Fruit fly (Drosophila melanogaster) whole organism, wandering third instar larva: ENCODE results near the gene CG31161.

Experiments used
- Abd-B ChIP-seq: fragments of >200 bp; optimal IDR thresholded peaks from 2 replicates; lab custom pipeline; 2017; ENCODE audit warnings: missing biosample characterization, missing genetic modification characterization
- CG32264 ChIP-seq: fragments of 200-800 bp; sonication (Bioruptor generic); optimal IDR thresholded peaks from 2 replicates; lab custom pipeline; 2016; ENCODE audit warnings: missing biosample characterization, missing genetic modification characterization
- CG9705 ChIP-seq: fragments of 200-800 bp; sonication (Bioruptor generic); optimal IDR thresholded peaks from 2 replicates; lab custom pipeline; 2018; ENCODE audit warnings: missing biosample characterization, mild to moderate bottlenecking, missing genetic modification characterization
- CrebA ChIP-seq: fragments of 200-800 bp; sonication (Bioruptor generic); optimal IDR thresholded peaks from 2 replicates; lab custom pipeline; 2016; ENCODE audit warnings: missing biosample characterization, mild to moderate bottlenecking, missing genetic modification characterization, borderline replicate concordance
- Dfd ChIP-seq: fragments of >200 bp; optimal IDR thresholded peaks from 2 replicates; lab custom pipeline; 2017; ENCODE audit warnings: missing biosample characterization, missing genetic modification characterization
- Dif ChIP-seq: fragments of 200-275, 200-300 bp; sonication (Bioruptor generic); optimal IDR thresholded peaks from 2 replicates; lab custom pipeline; 2018; ENCODE audit warnings: missing biosample characterization, missing genetic modification characterization; ENCODE audit not compliant: partially characterized antibody
- GATAd ChIP-seq: sonication (Bioruptor generic); optimal IDR thresholded peaks from 2 replicates; lab custom pipeline; 2016; ENCODE audit warnings: missing biosample characterization, missing genetic modification characterization
- HLH106 ChIP-seq: fragments of 200-800 bp; optimal IDR thresholded peaks from 3 replicates; lab custom pipeline; 2019; ENCODE audit warnings: missing biosample characterization, mild to moderate bottlenecking, missing genetic modification characterization, moderate library complexity
- Hnf4 ChIP-seq: fragments of 200-800 bp; sonication (Bioruptor generic); optimal IDR thresholded peaks from 2 replicates; lab custom pipeline; 2016; ENCODE audit warnings: missing biosample characterization, mild to moderate bottlenecking, missing genetic modification characterization
- Hr78 ChIP-seq: fragments of >200 bp; optimal IDR thresholded peaks from 2 replicates; lab custom pipeline; 2017; ENCODE audit warnings: missing biosample characterization, missing genetic modification characterization
- Hr83 ChIP-seq: fragments of 200-300 bp; sonication (Bioruptor generic); optimal IDR thresholded peaks from 2 replicates; lab custom pipeline; 2016; ENCODE audit warnings: missing biosample characterization, mild to moderate bottlenecking, missing genetic modification characterization, moderate library complexity; ENCODE audit not compliant: poor library complexity, severe bottlenecking
- Mio ChIP-seq: sonication (Bioruptor generic); optimal IDR thresholded peaks from 2 replicates; lab custom pipeline; 2016; ENCODE audit warnings: missing biosample characterization, missing genetic modification characterization
- Myc ChIP-seq: fragments of >200 bp; optimal IDR thresholded peaks from 2 replicates; lab custom pipeline; 2017
- N ChIP-seq: fragments of >200 bp; optimal IDR thresholded peaks from 2 replicates; lab custom pipeline; 2018; ENCODE audit warnings: missing biosample characterization, missing external identifiers, missing genetic modification characterization
- OdsH ChIP-seq: fragments of 200-800 bp; sonication (Bioruptor generic); optimal IDR thresholded peaks from 2 replicates; lab custom pipeline; 2016; ENCODE audit warnings: missing biosample characterization, mild to moderate bottlenecking, missing genetic modification characterization
- Rel ChIP-seq, 2 experiments: fragments of 200-800 bp; sonication (Bioruptor generic) in 1 of 2; optimal IDR thresholded peaks; 2 replicates in 1 of 2; 3 replicates in 1 of 2; lab custom pipeline; 2016 to 2019; ENCODE audit warnings: mild to moderate bottlenecking in 2 of 2, missing biosample characterization in 2 of 2, missing genetic modification characterization in 2 of 2, moderate library complexity in 1 of 2
- Sp1 ChIP-seq: fragments of 200-800 bp; sonication (Bioruptor generic); optimal IDR thresholded peaks from 3 replicates; lab custom pipeline; 2019; ENCODE audit warnings: missing biosample characterization, mild to moderate bottlenecking, missing genetic modification characterization, moderate library complexity
- br ChIP-seq: fragments of 200-800 bp; sonication (Bioruptor generic); optimal IDR thresholded peaks from 2 replicates; lab custom pipeline; 2016; ENCODE audit warnings: missing biosample characterization, missing genetic modification characterization
- brk ChIP-seq: fragments of 200-800 bp; sonication (Bioruptor generic); optimal IDR thresholded peaks from 2 replicates; lab custom pipeline; 2016; ENCODE audit warnings: missing biosample characterization, mild to moderate bottlenecking, missing genetic modification characterization
- dl ChIP-seq, 2 experiments: fragments of 175-275, 200-275 bp in 1 of 2; fragments of 200-275 bp in 1 of 2; sonication (Bioruptor generic); optimal IDR thresholded peaks; lab custom pipeline; 2018; ENCODE audit warnings: mild to moderate bottlenecking in 2 of 2, missing biosample characterization in 2 of 2, missing genetic modification characterization in 2 of 2, moderate library complexity in 2 of 2; ENCODE audit not compliant: partially characterized antibody in 2 of 2, insufficient read depth in 1 of 2
- dmrt93B ChIP-seq: fragments of 200-800 bp; sonication (Bioruptor generic); optimal IDR thresholded peaks from 2 replicates; lab custom pipeline; 2018; ENCODE audit warnings: missing biosample characterization, mild to moderate bottlenecking, missing genetic modification characterization
- dsf ChIP-seq: sonication (Bioruptor generic); optimal IDR thresholded peaks from 2 replicates; lab custom pipeline; 2016; ENCODE audit warnings: missing biosample characterization, missing genetic modification characterization, borderline replicate concordance
- foxo ChIP-seq, 2 experiments: fragments of 200-800 bp; sonication (Bioruptor generic); optimal IDR thresholded peaks; 2 replicates in 1 of 2; 3 replicates in 1 of 2; lab custom pipeline; 2016 to 2017; ENCODE audit warnings: missing biosample characterization in 2 of 2, missing genetic modification characterization in 2 of 2
- fru ChIP-seq: fragments of 200-800 bp; sonication (Bioruptor generic); optimal IDR thresholded peaks from 3 replicates; lab custom pipeline; 2016; ENCODE audit warnings: missing biosample characterization, mild to moderate bottlenecking, missing genetic modification characterization
- h ChIP-seq: fragments of 200-800 bp; sonication (Bioruptor generic); optimal IDR thresholded peaks from 3 replicates; lab custom pipeline; 2016; ENCODE audit warnings: missing biosample characterization, mild to moderate bottlenecking, missing genetic modification characterization
- jim ChIP-seq: fragments of 175-275, 200-325 bp; sonication (Bioruptor generic); optimal IDR thresholded peaks from 2 replicates; lab custom pipeline; 2016; ENCODE audit warnings: missing biosample characterization, mild to moderate bottlenecking, missing genetic modification characterization
- pan ChIP-seq: fragments of >200 bp; optimal IDR thresholded peaks from 2 replicates; lab custom pipeline; 2017
- psq ChIP-seq: fragments of 200-800 bp; sonication (Bioruptor generic); optimal IDR thresholded peaks from 3 replicates; lab custom pipeline; 2017; ENCODE audit warnings: missing biosample characterization, mild to moderate bottlenecking, missing genetic modification characterization, moderate library complexity
- rgr ChIP-seq: fragments of 200-800 bp; sonication (Bioruptor generic); optimal IDR thresholded peaks from 3 replicates; lab custom pipeline; 2016; ENCODE audit warnings: missing biosample characterization, mild to moderate bottlenecking, missing genetic modification characterization
- sage ChIP-seq: fragments of 200-800 bp; sonication (Bioruptor generic); optimal IDR thresholded peaks from 2 replicates; lab custom pipeline; 2016; ENCODE audit warnings: missing biosample characterization, mild to moderate bottlenecking, missing genetic modification characterization
- sv ChIP-seq: fragments of 200-800 bp; sonication (Bioruptor generic); optimal IDR thresholded peaks from 3 replicates; lab custom pipeline; 2016; ENCODE audit warnings: missing biosample characterization, missing genetic modification characterization
- tai ChIP-seq: sonication (Bioruptor generic); optimal IDR thresholded peaks from 2 replicates; lab custom pipeline; 2016; ENCODE audit warnings: missing biosample characterization, missing genetic modification characterization
- usp ChIP-seq: fragments of >200 bp; optimal IDR thresholded peaks from 2 replicates; lab custom pipeline; 2017; ENCODE audit warnings: missing biosample characterization, missing genetic modification characterization
- woc ChIP-seq: sonication (Bioruptor generic); optimal IDR thresholded peaks from 2 replicates; lab custom pipeline; 2016; ENCODE audit warnings: missing biosample characterization, mild to moderate bottlenecking, missing genetic modification characterization

CG31161 gene

dm6 chr3R:22631156-22631555 is 14.8 kb downstream of the CG31161 start:
- no peak for TF ChIP-seq HLH106
- TF ChIP-seq tai (GFP tag; lab: Kevin White, UChicago), result no peak
- TF ChIP-seq brk (GFP tag; lab: Kevin White, UChicago), result no peak
- no peak for TF ChIP-seq CrebA (GFP tag; lab: Kevin White, UChicago)
- no peak for TF ChIP-seq foxo (GFP tag; optimal IDR thresholded peaks at IDR 0.05; lab: Kevin White, UChicago)
- no peak for TF ChIP-seq woc (GFP tag; lab: Kevin White, UChicago)
- TF ChIP-seq sage (GFP tag; lab: Kevin White, UChicago), result no peak
- TF ChIP-seq Dfd (GFP tag; lab: Kevin White, UChicago), result no peak
- TF ChIP-seq dmrt93B, result no peak
- TF ChIP-seq GATAd (GFP tag; lab: Kevin White, UChicago), result no peak
- TF ChIP-seq Rel (GFP tag; optimal IDR thresholded peaks at IDR 0.05; lab: Kevin White, UChicago), result no peak
- TF ChIP-seq Rel (tag; optimal IDR thresholded peaks at IDR 0.05; lab: Kevin White, UChicago), result no peak
- no peak for TF ChIP-seq h (GFP tag; lab: Kevin White, UChicago)
- no peak for TF ChIP-seq dsf (GFP tag; lab: Kevin White, UChicago)
- TF ChIP-seq Hnf4 (GFP tag; lab: Kevin White, UChicago), result no peak
- TF ChIP-seq usp, result no peak
- no peak for TF ChIP-seq Abd-B (GFP tag; lab: Kevin White, UChicago)
- no peak for TF ChIP-seq psq (GFP tag; lab: Kevin White, UChicago)
- no peak for TF ChIP-seq Mio (GFP tag; lab: Kevin White, UChicago)
- TF ChIP-seq jim (GFP tag; lab: Kevin White, UChicago), result no peak
- no peak for TF ChIP-seq N (GFP tag; lab: Kevin White, UChicago)
- TF ChIP-seq, all 38 proteins: peak for 0

dm6 chr3R:22632181-22632580 is 15.9 kb downstream of the CG31161 start:
- TF ChIP-seq Rel (GFP tag; optimal IDR thresholded peaks at IDR 0.05; lab: Kevin White, UChicago) (no peak), Rel (tag; optimal IDR thresholded peaks at IDR 0.05; lab: Kevin White, UChicago) (peak; percentile 14), Myc (lab: Kevin White, UChicago) (peak; percentile 43), GATAd (GFP tag; lab: Kevin White, UChicago) (no peak)

- TF ChIP-seq Dif (GFP tag; lab: Kevin White, UChicago) (no peak), Myc (lab: Kevin White, UChicago) (peak; percentile 25), br (GFP tag; lab: Kevin White, UChicago) (no peak), psq (GFP tag; lab: Kevin White, UChicago) (no peak), Sp1 (GFP tag; lab: Kevin White, UChicago) (no peak), Abd-B (GFP tag; lab: Kevin White, UChicago) (no peak), pan (no peak), foxo (GFP tag; optimal IDR thresholded peaks at IDR 0.05; lab: Kevin White, UChicago) (no peak)
These were observed 16.7 kb downstream of the CG31161 start for dm6 chr3R:22632980-22633379.

dm6 chr3R:22634549-22635410 is 18.5 kb downstream of the CG31161 start:
- TF ChIP-seq Abd-B (GFP tag; lab: Kevin White, UChicago) (no peak), sage (GFP tag; lab: Kevin White, UChicago) (no peak), woc (GFP tag; lab: Kevin White, UChicago) (no peak), jim (GFP tag; lab: Kevin White, UChicago) (no peak), Mio (GFP tag; lab: Kevin White, UChicago) (no peak), brk (GFP tag; lab: Kevin White, UChicago) (no peak), psq (GFP tag; lab: Kevin White, UChicago) (no peak), Hr78 (GFP tag; lab: Kevin White, UChicago) (no peak)
- TF ChIP-seq, all 38 proteins: peak for 0

dm6 chr3R:22635684-22636566 is 19.6 kb downstream of the CG31161 start:
- peak; percentile 13 for TF ChIP-seq CG9705
- TF ChIP-seq Hnf4 (GFP tag; lab: Kevin White, UChicago), result peak; percentile 29
- peak; percentile 24 for TF ChIP-seq psq (GFP tag; lab: Kevin White, UChicago)
- TF ChIP-seq CG32264 (GFP tag; lab: Kevin White, UChicago), result peak; percentile 19
- no peak for TF ChIP-seq Myc (lab: Kevin White, UChicago)
- TF ChIP-seq fru (GFP tag; lab: Kevin White, UChicago), result peak; percentile 50
- peak; percentile 57 for TF ChIP-seq br (GFP tag; lab: Kevin White, UChicago)
- TF ChIP-seq dl (GFP tag; optimal IDR thresholded peaks at IDR 0.05; lab: Kevin White, UChicago; ENCODE audit: insufficient read depth in 1 of 2, partially characterized antibody in 2 of 2), result peak in 1 of 2 experiments; percentile 41
- no peak for TF ChIP-seq dmrt93B
- peak; percentile 65 for TF ChIP-seq OdsH (GFP tag; lab: Kevin White, UChicago)
- TF ChIP-seq CrebA (GFP tag; lab: Kevin White, UChicago), result peak; percentile 45
- peak; percentile 41 for TF ChIP-seq Sp1 (GFP tag; lab: Kevin White, UChicago)
- TF ChIP-seq HLH106, result peak; percentile 14
- TF ChIP-seq Hr83 (GFP tag; lab: Kevin White, UChicago), result peak; percentile 92
- no peak for TF ChIP-seq usp
- no peak for TF ChIP-seq sv (GFP tag; lab: Kevin White, UChicago)
- TF ChIP-seq dsf (GFP tag; lab: Kevin White, UChicago), result no peak
- peak; percentile 70 for TF ChIP-seq rgr (GFP tag; lab: Kevin White, UChicago)
- TF ChIP-seq Abd-B (GFP tag; lab: Kevin White, UChicago), result no peak
